Worm (Caenorhabditis elegans): ENCODE data around the gene fbxb-118.

Gene fbxb-118

DNA sequence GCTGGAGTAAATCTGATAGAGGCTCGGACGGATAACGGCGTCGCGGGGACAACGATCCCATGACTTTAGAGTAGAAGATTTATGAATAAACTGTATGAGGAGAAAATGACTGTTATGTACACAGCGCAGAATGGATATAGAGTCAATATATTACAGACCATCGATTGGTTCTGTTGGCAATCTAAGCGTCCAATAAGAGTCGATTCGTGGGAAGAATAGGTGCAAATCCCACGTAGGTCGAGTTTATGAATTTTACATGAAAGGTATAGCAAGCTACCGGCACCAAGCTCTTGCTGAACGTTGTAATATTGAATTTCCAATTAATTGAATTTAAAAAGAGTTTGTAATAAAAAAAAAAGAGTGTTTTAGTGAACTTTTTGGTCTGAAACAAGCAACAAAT is at the start of gene fbxb-118:
TSS of gene fbxb-118 (minus strand) at position 101 of the 400 bp plus-strand sequence.
- no peak for TF ChIP-seq mel-28 (tag; optimal IDR thresholded peaks at IDR 0.05; ENCODE audit: borderline replicate concordance)
- no peak for TF ChIP-seq lsy-27 (tag; optimal IDR thresholded peaks at IDR 0.05; ENCODE audit: borderline replicate concordance, insufficient read depth)
- no peak for TF ChIP-seq Y95B8A.8 (GFP tag; IDR thresholded peaks at IDR 0.05)
- no peak for TF ChIP-seq dox-1 (GFP tag; IDR thresholded peaks at IDR 0.05)
- no peak for TF ChIP-seq Y53G8AR.9 (GFP tag; conservative IDR thresholded peaks at IDR 0.05)
- TF ChIP-seq lin-26 (GFP tag; IDR thresholded peaks at IDR 0.05) = no peak
- TF ChIP-seq ztf-6 (GFP tag; IDR thresholded peaks at IDR 0.05) = no peak
- no peak for TF ChIP-seq F49E8.2 (tag; optimal IDR thresholded peaks at IDR 0.05; ENCODE audit: insufficient read depth)
- TF ChIP-seq B0035.1 (tag; optimal IDR thresholded peaks at IDR 0.05) = no peak
- TF ChIP-seq ZK185.1 (tag; optimal IDR thresholded peaks at IDR 0.05; ENCODE audit: poor library complexity, severe bottlenecking) = no peak
- TF ChIP-seq F23B12.7 (tag; optimal IDR thresholded peaks at IDR 0.05; ENCODE audit: insufficient read depth) = no peak
- no peak for TF ChIP-seq athp-1 (tag; optimal IDR thresholded peaks at IDR 0.05)
- TF ChIP-seq hmg-1.2 (GFP tag; IDR thresholded peaks at IDR 0.05) = no peak
- no peak for TF ChIP-seq F55B11.4 (tag; optimal IDR thresholded peaks at IDR 0.05; ENCODE audit: borderline replicate concordance, insufficient read depth)
- no peak for TF ChIP-seq F52B5.7 (tag; optimal IDR thresholded peaks at IDR 0.05)
- TF ChIP-seq mxl-1 (tag; optimal IDR thresholded peaks at IDR 0.05) = no peak
- no peak for TF ChIP-seq K12H6.12 (tag; optimal IDR thresholded peaks at IDR 0.05)
- TF ChIP-seq hmg-20 (GFP tag; IDR thresholded peaks at IDR 0.05) = no peak
- no peak for TF ChIP-seq nhr-27 (tag; optimal IDR thresholded peaks at IDR 0.05)

DNA sequence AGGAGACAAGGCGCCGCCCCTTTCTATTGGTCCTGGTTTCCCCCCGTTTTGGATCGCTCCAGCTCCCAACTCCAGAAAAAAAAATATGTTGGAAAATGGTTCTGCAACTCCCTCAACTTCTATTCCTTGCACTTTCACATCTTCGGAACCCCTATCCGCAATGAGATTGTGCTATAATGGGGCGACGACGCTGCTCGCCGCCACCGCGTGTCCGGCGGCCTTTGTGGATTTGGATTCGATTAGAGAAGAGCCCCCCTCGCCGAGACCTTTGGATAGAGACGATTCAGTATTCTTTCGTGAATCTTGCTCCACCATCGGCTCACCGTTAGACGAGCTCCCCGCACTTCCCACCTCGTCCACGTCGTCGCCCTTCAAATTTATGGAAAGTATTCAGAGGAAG is 43.3 kb upstream of the fbxb-118 start:
- no peak for TF ChIP-seq him-1 (tag; optimal IDR thresholded peaks at IDR 0.05)
- peak; percentile 14; the same call in 1 of the 2 replicates for TF ChIP-seq aptf-3 (GFP tag; IDR thresholded peaks at IDR 0.05)
- peak; percentile 80 for TF ChIP-seq zfh-2 (GFP tag; conservative IDR thresholded peaks at IDR 0.05)
- no peak for TF ChIP-seq D2030.7 (GFP tag; IDR thresholded peaks at IDR 0.05)

DNA sequence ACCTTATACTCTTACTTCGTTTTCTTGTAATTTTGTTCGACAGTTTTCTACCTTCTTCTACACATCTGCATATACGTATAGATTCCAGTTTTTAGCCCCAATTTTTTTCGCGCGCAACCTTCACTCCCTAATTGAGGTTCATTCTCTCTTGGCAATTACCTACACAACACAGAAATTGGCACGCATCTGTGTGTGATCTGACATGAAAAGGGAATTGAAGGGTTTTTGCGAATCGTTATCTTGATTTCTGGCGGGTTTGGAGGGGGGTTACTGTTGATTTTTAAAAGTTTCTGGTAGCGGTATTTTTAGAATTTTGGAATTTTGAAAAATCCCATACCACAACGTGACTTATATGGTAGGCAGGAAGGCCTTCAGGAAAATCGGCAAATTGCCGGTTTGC is 38.8 kb upstream of the fbxb-118 start:
- TF ChIP-seq B0261.1 (tag; optimal IDR thresholded peaks at IDR 0.05) (no peak), rec-8 (tag; optimal IDR thresholded peaks at IDR 0.05) (no peak), Y95B8A.8 (GFP tag; IDR thresholded peaks at IDR 0.05) (no peak)

DNA sequence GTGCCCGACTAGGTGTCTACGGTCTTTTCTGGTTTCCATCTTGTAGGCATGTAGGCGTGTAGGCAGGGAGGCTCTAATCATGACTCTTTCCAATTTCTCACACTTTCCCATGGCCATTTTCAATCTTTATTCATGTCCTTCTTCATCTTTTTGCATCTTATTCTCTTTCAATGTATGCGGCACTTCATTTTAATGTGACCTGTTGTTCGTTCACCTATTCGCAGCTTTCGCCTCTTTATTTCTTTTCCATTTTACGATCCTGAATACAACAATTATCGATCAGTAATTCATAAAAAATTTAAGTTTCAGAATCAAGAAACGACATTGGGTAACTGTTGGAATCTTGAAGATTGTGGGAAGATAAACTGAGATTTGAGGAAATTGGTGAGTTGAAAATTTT is 36.6 kb upstream of the fbxb-118 start, which contains the start of gene rhgf-2:
TSS of gene rhgf-2 (plus strand) at position 301 of the 400 bp plus-strand sequence.
- TF ChIP-seq F39B2.1 (GFP tag; IDR thresholded peaks at IDR 0.05) (no peak), Y56A3A.18 (GFP tag; IDR thresholded peaks at IDR 0.05) (no peak), let-526 (GFP tag; IDR thresholded peaks at IDR 0.05) (no peak), mxl-1 (tag; optimal IDR thresholded peaks at IDR 0.05) (no peak), hmg-20 (GFP tag; IDR thresholded peaks at IDR 0.05) (no peak), Y79H2A.3 (GFP tag; conservative IDR thresholded peaks at IDR 0.05) (no peak), B0035.1 (tag; optimal IDR thresholded peaks at IDR 0.05) (no peak), hsf-1 (GFP tag; IDR thresholded peaks at IDR 0.05) (no peak), F55B11.4 (tag; optimal IDR thresholded peaks at IDR 0.05; ENCODE audit: borderline replicate concordance, insufficient read depth) (no peak), nhr-90 (tag; optimal IDR thresholded peaks at IDR 0.05) (no peak), F10E7.11 (tag; optimal IDR thresholded peaks at IDR 0.05) (no peak), Y67H2A.10 (GFP tag; conservative IDR thresholded peaks at IDR 0.05) (no peak)

Measured in whole organism, young adult.